Worm (Caenorhabditis elegans) whole organism, mixed stage, embryonic: ENCODE measurements around the gene F26A10.2.

ENCODE experiments used
- ces-1 ChIP-seq: fragments of 150-350 bp; optimal IDR thresholded peaks from 2 replicates; lab custom pipeline; 2014; ENCODE audit warnings: missing biosample characterization, missing genetic modification reagents, missing genetic modification characterization
- lin-13 ChIP-seq: fragments of 150-350 bp; optimal IDR thresholded peaks from 2 replicates; lab custom pipeline; 2014; ENCODE audit warnings: missing biosample characterization, missing genetic modification characterization
- nhr-76 ChIP-seq: sonication (generic microtip); optimal IDR thresholded peaks from 2 replicates; lab custom pipeline; 2017; ENCODE audit warnings: missing biosample characterization, missing genetic modification characterization

ce11 chrX:7651219-7651958, 6.2 kb upstream of the F26A10.2 start:
- TF ChIP-seq lin-13 (tag; lab: Kevin White, UChicago) (peak; percentile 25), nhr-76 (no peak), ces-1 (GFP tag; lab: Kevin White, UChicago) (peak; percentile 86)
